Fruit fly (Drosophila melanogaster): ENCODE measurements around the gene CG11815.
A peak's percentile ranks its signal among the peaks of the same experiment; 100 is the strongest.

CG11815 gene

dm6 chr3L:1940843-1941418, 30.1 kb downstream of the CG11815 start, which contains the start of gene Mfap1 (continued):
- no peak for TF ChIP-seq peb (GFP tag; IDR thresholded peaks at IDR 0.05)
- TF ChIP-seq tio (GFP tag; optimal IDR thresholded peaks at IDR 0.05): no peak
- no peak for TF ChIP-seq CG31224 (GFP tag; IDR thresholded peaks at IDR 0.05)
- no peak for TF ChIP-seq ab (GFP tag; optimal IDR thresholded peaks at IDR 0.05)
- no peak for TF ChIP-seq crol (GFP tag; IDR thresholded peaks at IDR 0.05)
- no peak for TF ChIP-seq Lhr (GFP tag; optimal IDR thresholded peaks at IDR 0.05)
- no peak for TF ChIP-seq CG10543 (GFP tag; optimal IDR thresholded peaks at IDR 0.05)
- peak; percentile 66; the same call in 1 of the 2 replicates for TF ChIP-seq inv (GFP tag; IDR thresholded peaks at IDR 0.05; ENCODE audit: partially characterized antibody)
- no peak for TF ChIP-seq zen (tag; optimal IDR thresholded peaks at IDR 0.05)
- no peak for TF ChIP-seq tgo (GFP tag; IDR thresholded peaks at IDR 0.05)
- TF ChIP-seq Taf1 (GFP tag; IDR thresholded peaks at IDR 0.05): no peak
- no peak for TF ChIP-seq D19A (tag; optimal IDR thresholded peaks at IDR 0.05)
- TF ChIP-seq twi (tag; optimal IDR thresholded peaks at IDR 0.05): no peak
- peak; percentile 33 for TF ChIP-seq CG10267 (tag; optimal IDR thresholded peaks at IDR 0.05)
- TF ChIP-seq sug (tag; optimal IDR thresholded peaks at IDR 0.05): no peak
- peak; percentile 41 for TF ChIP-seq Ets65A (GFP tag)
- TF ChIP-seq phol (tag; optimal IDR thresholded peaks at IDR 0.05): peak; percentile 30
- TF ChIP-seq CG12659 (GFP tag; optimal IDR thresholded peaks at IDR 0.05): peak; percentile 18
- no peak for TF ChIP-seq CG32767 (GFP tag; IDR thresholded peaks at IDR 0.05)
- TF ChIP-seq CG6654 (GFP tag; optimal IDR thresholded peaks at IDR 0.05): no peak
- no peak for TF ChIP-seq fu2 (GFP tag; optimal IDR thresholded peaks at IDR 0.05)
- no peak for TF ChIP-seq CG16779 (GFP tag; IDR thresholded peaks at IDR 0.05)
- no peak for TF ChIP-seq al (GFP tag; IDR thresholded peaks at IDR 0.05)
- TF ChIP-seq CG11695 (GFP tag; IDR thresholded peaks at IDR 0.05): no peak
- TF ChIP-seq slp2 (GFP tag; optimal IDR thresholded peaks at IDR 0.05): no peak
- TF ChIP-seq CG7745 (tag; optimal IDR thresholded peaks at IDR 0.05): no peak
- TF ChIP-seq CG7357 (GFP tag; IDR thresholded peaks at IDR 0.05): no peak
- no peak for TF ChIP-seq eve (GFP tag; optimal IDR thresholded peaks at IDR 0.05)
- TF ChIP-seq ac (GFP tag; optimal IDR thresholded peaks at IDR 0.05): no peak
- no peak for TF ChIP-seq zf30C (GFP tag; optimal IDR thresholded peaks at IDR 0.05)
- TF ChIP-seq CG12299 (tag; optimal IDR thresholded peaks at IDR 0.05): no peak
- TF ChIP-seq dmrt11E (tag; optimal IDR thresholded peaks at IDR 0.05): no peak
- peak; percentile 61; the same call in 1 of the 2 replicates for TF ChIP-seq bbx (GFP tag; IDR thresholded peaks at IDR 0.05; ENCODE audit: partially characterized antibody)
- TF ChIP-seq nmo (GFP tag; optimal IDR thresholded peaks at IDR 0.05): peak; percentile 26
- no peak for TF ChIP-seq schlank (tag; optimal IDR thresholded peaks at IDR 0.05)
- TF ChIP-seq z (GFP tag; IDR thresholded peaks at IDR 0.05): no peak
- peak; percentile 33 for TF ChIP-seq tin (GFP tag; optimal IDR thresholded peaks at IDR 0.05)
- TF ChIP-seq CG13424 (tag; optimal IDR thresholded peaks at IDR 0.05): no peak
- peak; percentile 85 for TF ChIP-seq CG13287 (GFP tag; IDR thresholded peaks at IDR 0.05; ENCODE audit: partially characterized antibody)
- no peak for TF ChIP-seq CkIIα-i1 (GFP tag; IDR thresholded peaks at IDR 0.05)
- TF ChIP-seq CG16815 (GFP tag; optimal IDR thresholded peaks at IDR 0.05): no peak
- no peak for TF ChIP-seq HHEX (GFP tag; optimal IDR thresholded peaks at IDR 0.05)
- no peak for TF ChIP-seq Hr51 (GFP tag; optimal IDR thresholded peaks at IDR 0.05)
- TF ChIP-seq CG33557 (GFP tag; optimal IDR thresholded peaks at IDR 0.05): no peak
- no peak for TF ChIP-seq fd96Cb (tag; optimal IDR thresholded peaks at IDR 0.05)
- peak; percentile 99 for TF ChIP-seq onecut (GFP tag; IDR thresholded peaks at IDR 0.05)
- TF ChIP-seq vvl (GFP tag; IDR thresholded peaks at IDR 0.05): 0 out of 2 replicates have a peak, but pooled peaks have one; percentile 28
- no peak for TF ChIP-seq CoRest (tag; optimal IDR thresholded peaks at IDR 0.05)
- no peak for TF ChIP-seq dmrt99B (tag; optimal IDR thresholded peaks at IDR 0.05)
- TF ChIP-seq lbe (GFP tag; optimal IDR thresholded peaks at IDR 0.05): no peak
